Worm (Caenorhabditis elegans) whole organism, mixed stage, embryonic: ENCODE data around the gene ceh-31.
A peak's percentile ranks its signal among the peaks of the same experiment; 100 is the strongest.

Experiments
- M03D4.4 ChIP-seq: sonication (generic microtip); optimal IDR thresholded peaks from 2 replicates; lab custom pipeline; 2017; ENCODE audit warnings: mild to moderate bottlenecking, missing genetic modification characterization, missing compliant biosample characterization
- bed-3 ChIP-seq: fragments of 200-800 bp; sonication (Bioruptor generic); optimal IDR thresholded peaks from 3 replicates; lab custom pipeline; 2018; ENCODE audit warnings: mild to moderate bottlenecking, missing genetic modification characterization, moderate library complexity, missing compliant biosample characterization
- blmp-1 ChIP-seq: fragments of 150-350 bp; optimal IDR thresholded peaks from 2 replicates; lab custom pipeline; 2014; ENCODE audit warnings: missing biosample characterization, missing genetic modification characterization
- ceh-39 ChIP-seq: fragments of 150-350 bp; optimal IDR thresholded peaks from 2 replicates; lab custom pipeline; 2014; ENCODE audit warnings: missing biosample characterization, missing genetic modification characterization
- ceh-43 ChIP-seq: fragments of 200-800 bp; sonication (Bioruptor generic); optimal IDR thresholded peaks from 2 replicates; lab custom pipeline; 2018; ENCODE audit warnings: mild to moderate bottlenecking, missing genetic modification characterization, moderate library complexity, missing compliant biosample characterization
- ceh-83 ChIP-seq: fragments of 200-800 bp; sonication (Bioruptor generic); optimal IDR thresholded peaks from 2 replicates; lab custom pipeline; 2018; ENCODE audit warnings: mild to moderate bottlenecking, missing genetic modification characterization, missing compliant biosample characterization
- ces-1 ChIP-seq: fragments of 150-350 bp; optimal IDR thresholded peaks from 2 replicates; lab custom pipeline; 2014; ENCODE audit warnings: missing biosample characterization, missing genetic modification reagents, missing genetic modification characterization
- cnd-1 ChIP-seq: fragments of 200-800 bp; sonication (Bioruptor generic); optimal IDR thresholded peaks from 2 replicates; lab custom pipeline; 2018; ENCODE audit warnings: mild to moderate bottlenecking, missing genetic modification characterization, missing compliant biosample characterization
- drap-1 ChIP-seq: fragments of 200-800 bp; sonication (Bioruptor generic); optimal IDR thresholded peaks from 3 replicates; lab custom pipeline; 2018; ENCODE audit warnings: mild to moderate bottlenecking, missing genetic modification characterization, missing compliant biosample characterization
- elt-1 ChIP-seq: sonication (generic microtip); optimal IDR thresholded peaks from 2 replicates; lab custom pipeline; 2017; ENCODE audit warnings: missing genetic modification characterization, mild to moderate bottlenecking, missing compliant biosample characterization, antibody characterized with exemption, moderate library complexity, borderline replicate concordance; ENCODE audit not compliant: insufficient read depth
- elt-3 ChIP-seq: fragments of 150-350 bp; optimal IDR thresholded peaks from 2 replicates; lab custom pipeline; 2014; ENCODE audit warnings: missing biosample characterization, missing genetic modification characterization
- flh-1 ChIP-seq: fragments of 200-800 bp; sonication (Bioruptor generic); optimal IDR thresholded peaks from 2 replicates; lab custom pipeline; 2018; ENCODE audit warnings: mild to moderate bottlenecking, missing genetic modification characterization, moderate library complexity, missing compliant biosample characterization
- ham-2 ChIP-seq: fragments of 200-800 bp; sonication (Bioruptor generic); optimal IDR thresholded peaks from 2 replicates; lab custom pipeline; 2018; ENCODE audit warnings: mild to moderate bottlenecking, missing genetic modification characterization, missing compliant biosample characterization
- hlh-1 ChIP-seq: fragments of 150-350 bp; optimal IDR thresholded peaks from 2 replicates; lab custom pipeline; 2014; ENCODE audit warnings: missing biosample characterization, missing genetic modification reagents, missing genetic modification characterization
- lin-13 ChIP-seq: fragments of 150-350 bp; optimal IDR thresholded peaks from 2 replicates; lab custom pipeline; 2014; ENCODE audit warnings: missing biosample characterization, missing genetic modification characterization
- lin-32 ChIP-seq: fragments of 200-800 bp; sonication (Bioruptor generic); optimal IDR thresholded peaks from 2 replicates; lab custom pipeline; 2018; ENCODE audit warnings: mild to moderate bottlenecking, missing genetic modification characterization, missing compliant biosample characterization
- lsy-2 ChIP-seq: fragments of 150-350 bp; optimal IDR thresholded peaks from 2 replicates; lab custom pipeline; 2014; ENCODE audit warnings: missing biosample characterization, missing genetic modification characterization
- mab-5 ChIP-seq: fragments of 150-350 bp; optimal IDR thresholded peaks from 2 replicates; lab custom pipeline; 2014; ENCODE audit warnings: missing biosample characterization, missing genetic modification characterization
- mep-1 ChIP-seq: fragments of 150-350 bp; optimal IDR thresholded peaks from 2 replicates; lab custom pipeline; 2017; ENCODE audit warnings: missing biosample characterization, missing genetic modification reagents, missing genetic modification characterization, inconsistent platforms
- mls-2 ChIP-seq: sonication (generic microtip); optimal IDR thresholded peaks from 2 replicates; lab custom pipeline; 2016; ENCODE audit warnings: mild to moderate bottlenecking, missing genetic modification characterization, moderate library complexity, missing compliant biosample characterization
- nhr-12 ChIP-seq: fragments of 150-350 bp; optimal IDR thresholded peaks from 2 replicates; lab custom pipeline; 2014; ENCODE audit warnings: missing biosample characterization, missing genetic modification characterization
- nhr-2 ChIP-seq: fragments of 150-350 bp; optimal IDR thresholded peaks from 2 replicates; lab custom pipeline; 2014; ENCODE audit warnings: missing biosample characterization, missing genetic modification characterization
- nhr-237 ChIP-seq: fragments of 150-350 bp; optimal IDR thresholded peaks from 2 replicates; lab custom pipeline; 2014; ENCODE audit warnings: missing biosample characterization, missing genetic modification characterization
- nhr-28 ChIP-seq: fragments of 150-350 bp; optimal IDR thresholded peaks from 2 replicates; lab custom pipeline; 2014; ENCODE audit warnings: missing biosample characterization, missing genetic modification characterization
- nhr-76 ChIP-seq: sonication (generic microtip); optimal IDR thresholded peaks from 2 replicates; lab custom pipeline; 2017; ENCODE audit warnings: missing biosample characterization, missing genetic modification characterization
- pha-4 ChIP-seq: fragments of 150-350 bp; optimal IDR thresholded peaks from 2 replicates; lab custom pipeline; 2018; ENCODE audit warnings: missing biosample characterization, missing genetic modification reagents, missing genetic modification characterization
- sem-2 ChIP-seq: fragments of 200-800 bp; sonication (Bioruptor generic); optimal IDR thresholded peaks from 2 replicates; lab custom pipeline; 2018; ENCODE audit warnings: mild to moderate bottlenecking, missing genetic modification characterization, missing compliant biosample characterization
- snpc-4 ChIP-seq: fragments of 150-350 bp; optimal IDR thresholded peaks from 2 replicates; lab custom pipeline; 2014; ENCODE audit warnings: missing biosample characterization, missing genetic modification characterization
- sptf-1 ChIP-seq: sonication (generic microtip); optimal IDR thresholded peaks from 2 replicates; lab custom pipeline; 2017; ENCODE audit warnings: mild to moderate bottlenecking, missing genetic modification characterization, moderate library complexity, missing compliant biosample characterization
- tbx-8 ChIP-seq: fragments of 200-800 bp; sonication (Bioruptor generic); optimal IDR thresholded peaks from 2 replicates; lab custom pipeline; 2018; ENCODE audit warnings: mild to moderate bottlenecking, missing genetic modification characterization, moderate library complexity, missing compliant biosample characterization
- unc-120 ChIP-seq: sonication (generic microtip); optimal IDR thresholded peaks from 2 replicates; lab custom pipeline; 2017; ENCODE audit warnings: missing genetic modification characterization, missing compliant biosample characterization; ENCODE audit not compliant: poor library complexity, severe bottlenecking
- unc-39 ChIP-seq: fragments of 150-350 bp; optimal IDR thresholded peaks from 2 replicates; lab custom pipeline; 2014; ENCODE audit warnings: missing biosample characterization, missing genetic modification characterization
- unc-62 ChIP-seq: fragments of 150-350 bp; optimal IDR thresholded peaks from 2 replicates; lab custom pipeline; 2014; ENCODE audit warnings: missing biosample characterization, missing genetic modification reagents, missing genetic modification characterization
- zip-8 ChIP-seq: fragments of 150-350 bp; optimal IDR thresholded peaks from 2 replicates; lab custom pipeline; 2014; ENCODE audit warnings: missing biosample characterization, missing genetic modification characterization
- ztf-11 ChIP-seq: fragments of 150-350 bp; optimal IDR thresholded peaks from 2 replicates; lab custom pipeline; 2014; ENCODE audit warnings: missing biosample characterization, missing genetic modification characterization

The ceh-31 gene

ce11 chrX:3102165-3102564 is 31.9 kb upstream of the ceh-31 start, which contains the start of gene ztf-13:
Gene ztf-13, minus strand, starts transcription at chrX:3102175.
- TF ChIP-seq flh-1 (GFP tag; lab: Kevin White, UChicago), result no peak
- no peak for TF ChIP-seq pha-4 (tag; lab: Kevin White, UChicago)
- TF ChIP-seq, all 35 proteins: peak for 0

DNA sequence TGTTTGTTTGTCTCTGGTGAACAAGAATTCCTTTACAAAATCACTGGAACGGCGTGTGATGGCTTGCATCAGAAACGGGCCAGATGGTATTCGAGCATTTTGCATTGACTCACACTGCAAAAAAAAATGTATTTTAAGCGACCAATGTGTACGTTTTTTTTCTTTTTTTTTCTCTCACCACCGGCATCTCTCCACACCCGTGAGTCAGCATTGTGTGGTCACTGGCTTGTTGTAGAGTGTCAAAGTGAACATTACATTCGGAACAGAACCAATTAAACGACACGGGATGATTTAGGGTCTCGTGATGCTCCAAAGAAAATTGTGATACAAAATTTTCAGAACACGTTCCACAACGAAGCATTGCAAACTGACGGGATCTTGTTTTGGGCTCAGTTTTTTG is 31.3 kb upstream of the ceh-31 start:
- TF ChIP-seq pha-4 (tag; lab: Kevin White, UChicago) (no peak), bed-3 (GFP tag; lab: Kevin White, UChicago) (no peak), drap-1 (GFP tag; lab: Kevin White, UChicago) (no peak), elt-3 (tag; lab: Kevin White, UChicago) (no peak), sem-2 (GFP tag; lab: Kevin White, UChicago) (no peak)
- TF ChIP-seq, all 35 proteins: peak for 0

ce11 chrX:3099832-3100231 is 29.6 kb upstream of the ceh-31 start, which contains the start of gene sec-3:
Gene sec-3, minus strand, starts transcription at chrX:3099852.
- TF ChIP-seq zip-8 (tag; lab: Kevin White, UChicago) (no peak), blmp-1 (no peak), nhr-12 (tag; lab: Kevin White, UChicago) (no peak), ham-2 (GFP tag; lab: Kevin White, UChicago) (peak; percentile 27), lin-13 (tag; lab: Kevin White, UChicago) (peak; percentile 88), ceh-43 (GFP tag; lab: Kevin White, UChicago) (peak; percentile 59), lin-32 (GFP tag; lab: Kevin White, UChicago) (no peak), nhr-2 (tag; lab: Kevin White, UChicago) (no peak), nhr-76 (tag; lab: Kevin White, UChicago) (no peak), nhr-28 (no peak), unc-62 (GFP tag; lab: Kevin White, UChicago) (peak; percentile 14), sem-2 (GFP tag; lab: Kevin White, UChicago) (no peak), snpc-4 (tag; lab: Kevin White, UChicago) (no peak), mep-1 (tag; lab: Kevin White, UChicago) (peak; percentile 90), mab-5 (peak; percentile 28), unc-120 (tag; lab: Kevin White, UChicago) (peak; percentile 34), cnd-1 (tag; lab: Kevin White, UChicago) (peak; percentile 72), sptf-1 (tag; lab: Kevin White, UChicago) (peak; percentile 82), ztf-11 (peak; percentile 9), nhr-237 (peak; percentile 65), elt-1 (tag; lab: Kevin White, UChicago) (no peak), bed-3 (GFP tag; lab: Kevin White, UChicago) (no peak), M03D4.4 (peak; percentile 67), ceh-83 (peak; percentile 57), ces-1 (peak; percentile 72), mls-2 (peak; percentile 79), ceh-39 (tag; lab: Kevin White, UChicago) (no peak), pha-4 (tag; lab: Kevin White, UChicago) (peak; percentile 72), lsy-2 (peak; percentile 73), drap-1 (GFP tag; lab: Kevin White, UChicago) (peak; percentile 70), unc-39 (tag; lab: Kevin White, UChicago) (no peak), elt-3 (tag; lab: Kevin White, UChicago) (peak; percentile 10), tbx-8 (GFP tag; lab: Kevin White, UChicago) (peak; percentile 20), hlh-1 (tag; lab: Kevin White, UChicago) (peak; percentile 77), flh-1 (GFP tag; lab: Kevin White, UChicago) (no peak)

DNA sequence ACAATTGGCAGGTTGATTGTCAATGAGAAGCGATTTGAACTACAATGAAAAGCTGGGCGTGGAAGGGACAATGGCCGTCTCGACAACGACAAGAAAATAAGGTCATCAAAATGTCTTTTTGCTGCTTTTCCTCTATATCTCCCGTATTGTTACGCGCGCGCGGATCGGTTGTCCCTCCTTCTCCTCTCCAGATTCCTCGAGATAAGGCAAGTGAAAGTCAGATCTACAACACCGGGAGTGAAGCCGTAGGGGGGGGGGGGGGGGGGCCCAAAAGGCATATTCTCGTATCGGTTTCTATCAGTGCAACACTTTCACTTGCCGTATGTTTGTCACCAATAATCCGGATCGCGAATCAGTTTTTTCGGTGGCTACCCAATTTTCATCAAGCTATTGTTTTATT is 24.1 kb upstream of the ceh-31 start, which contains the start of gene wrt-2:
Gene wrt-2, minus strand, starts transcription at position 46 of the 400 bp plus-strand sequence.
- TF ChIP-seq ceh-39 (tag; lab: Kevin White, UChicago), result no peak
- TF ChIP-seq ces-1, result no peak
- no peak for TF ChIP-seq pha-4 (tag; lab: Kevin White, UChicago)
- no peak for TF ChIP-seq nhr-237
- TF ChIP-seq mep-1 (tag; lab: Kevin White, UChicago), result no peak
- no peak for TF ChIP-seq lin-13 (tag; lab: Kevin White, UChicago)
- no peak for TF ChIP-seq sem-2 (GFP tag; lab: Kevin White, UChicago)
- no peak for TF ChIP-seq tbx-8 (GFP tag; lab: Kevin White, UChicago)
- no peak for TF ChIP-seq flh-1 (GFP tag; lab: Kevin White, UChicago)
- TF ChIP-seq lsy-2, result no peak
- TF ChIP-seq nhr-76 (tag; lab: Kevin White, UChicago), result no peak
- TF ChIP-seq unc-62 (GFP tag; lab: Kevin White, UChicago), result no peak
- no peak for TF ChIP-seq sptf-1 (tag; lab: Kevin White, UChicago)
- no peak for TF ChIP-seq M03D4.4
- TF ChIP-seq blmp-1, result peak; percentile 51
- TF ChIP-seq nhr-12 (tag; lab: Kevin White, UChicago), result no peak
- no peak for TF ChIP-seq mls-2
- TF ChIP-seq ham-2 (GFP tag; lab: Kevin White, UChicago), result peak; percentile 78
- no peak for TF ChIP-seq ztf-11
- no peak for TF ChIP-seq snpc-4 (tag; lab: Kevin White, UChicago)
- no peak for TF ChIP-seq bed-3 (GFP tag; lab: Kevin White, UChicago)
- no peak for TF ChIP-seq mab-5
- peak; percentile 64 for TF ChIP-seq elt-1 (tag; lab: Kevin White, UChicago)
